Worm (Caenorhabditis elegans) whole organism, late embryonic: ENCODE results near the gene fbxa-219.

Source experiments
- F13H6.1 ChIP-seq: sonication (generic microtip); optimal IDR thresholded peaks from 2 replicates; lab custom pipeline; 2016; ENCODE audit warnings: missing genetic modification characterization, missing compliant biosample characterization
- K02D7.2 ChIP-seq: sonication (generic microtip); optimal IDR thresholded peaks from 2 replicates; lab custom pipeline; 2017; ENCODE audit warnings: mild to moderate bottlenecking, missing genetic modification characterization, missing compliant biosample characterization
- K09A11.1 ChIP-seq: sonication (generic microtip); optimal IDR thresholded peaks from 2 replicates; lab custom pipeline; 2017; ENCODE audit warnings: antibody characterized with exemption, mild to moderate bottlenecking, missing genetic modification characterization, missing compliant biosample characterization; ENCODE audit not compliant: insufficient read depth
- ahr-1 ChIP-seq: sonication (generic microtip); optimal IDR thresholded peaks from 2 replicates; lab custom pipeline; 2016; ENCODE audit warnings: missing genetic modification characterization, missing compliant biosample characterization
- ceh-14 ChIP-seq: sonication (generic microtip); optimal IDR thresholded peaks from 2 replicates; lab custom pipeline; 2016; ENCODE audit warnings: missing genotype, missing genetic modification characterization, missing compliant biosample characterization
- ceh-18 ChIP-seq: sonication (generic microtip); optimal IDR thresholded peaks from 2 replicates; lab custom pipeline; 2016; ENCODE audit warnings: missing genetic modification characterization, missing compliant biosample characterization
- ceh-19 ChIP-seq: fragments of 200-800 bp; sonication (Bioruptor generic); optimal IDR thresholded peaks from 2 replicates; lab custom pipeline; 2018; ENCODE audit warnings: mild to moderate bottlenecking, missing genetic modification characterization, missing compliant biosample characterization
- ceh-2 ChIP-seq: sonication (generic microtip); optimal IDR thresholded peaks from 2 replicates; lab custom pipeline; 2016; ENCODE audit warnings: missing genotype, missing genetic modification characterization, missing compliant biosample characterization
- ceh-22 ChIP-seq: sonication (generic microtip); optimal IDR thresholded peaks from 2 replicates; lab custom pipeline; 2017; ENCODE audit warnings: missing biosample characterization, missing genetic modification characterization
- ceh-34 ChIP-seq: sonication (generic microtip); optimal IDR thresholded peaks from 2 replicates; lab custom pipeline; 2016; ENCODE audit warnings: mild to moderate bottlenecking, missing genetic modification characterization, missing compliant biosample characterization
- ceh-48 ChIP-seq: sonication (generic microtip); optimal IDR thresholded peaks from 2 replicates; lab custom pipeline; 2016; ENCODE audit warnings: missing genetic modification characterization, inconsistent platforms, missing compliant biosample characterization
- elt-4 ChIP-seq: sonication (generic microtip); optimal IDR thresholded peaks from 2 replicates; lab custom pipeline; 2016; ENCODE audit warnings: missing genetic modification characterization, missing compliant biosample characterization
- ets-4 ChIP-seq: sonication (generic microtip); optimal IDR thresholded peaks from 2 replicates; lab custom pipeline; 2016; ENCODE audit warnings: missing genetic modification characterization, missing compliant biosample characterization
- fkh-10 ChIP-seq: fragments of 150-350 bp; optimal IDR thresholded peaks from 2 replicates; lab custom pipeline; 2014; ENCODE audit warnings: missing biosample characterization, missing genetic modification reagents, missing genetic modification characterization
- fkh-6 ChIP-seq: sonication (generic microtip); optimal IDR thresholded peaks from 2 replicates; lab custom pipeline; 2016; ENCODE audit warnings: missing genetic modification characterization, missing compliant biosample characterization
- gmeb-2 ChIP-seq: sonication (generic microtip); optimal IDR thresholded peaks from 2 replicates; lab custom pipeline; 2016; ENCODE audit warnings: missing genetic modification characterization, inconsistent platforms, missing compliant biosample characterization
- hlh-13 ChIP-seq: fragments of 200-800 bp; sonication (Bioruptor generic); optimal IDR thresholded peaks from 2 replicates; lab custom pipeline; 2018; ENCODE audit warnings: mild to moderate bottlenecking, missing genetic modification characterization, missing compliant biosample characterization
- hlh-15 ChIP-seq: sonication (generic microtip); optimal IDR thresholded peaks from 2 replicates; lab custom pipeline; 2016; ENCODE audit warnings: missing genetic modification characterization, missing compliant biosample characterization
- hlh-30 ChIP-seq: sonication (generic microtip); optimal IDR thresholded peaks from 2 replicates; lab custom pipeline; 2017; ENCODE audit warnings: antibody characterized with exemption, missing genetic modification characterization, missing compliant biosample characterization; ENCODE audit not compliant: insufficient read depth
- hlh-6 ChIP-seq: sonication (generic microtip); optimal IDR thresholded peaks from 2 replicates; lab custom pipeline; 2016; ENCODE audit warnings: missing genotype, missing genetic modification characterization, missing compliant biosample characterization
- nfya-1 ChIP-seq: sonication (generic microtip); optimal IDR thresholded peaks from 2 replicates; lab custom pipeline; 2017; ENCODE audit warnings: missing genetic modification characterization, mild to moderate bottlenecking, missing compliant biosample characterization, antibody characterized with exemption, moderate library complexity
- nhr-232 ChIP-seq: sonication (generic microtip); optimal IDR thresholded peaks from 2 replicates; lab custom pipeline; 2016; ENCODE audit warnings: missing genetic modification characterization, missing compliant biosample characterization
- pax-1 ChIP-seq: fragments of 150-350 bp; optimal IDR thresholded peaks from 2 replicates; lab custom pipeline; 2014; ENCODE audit warnings: missing biosample characterization, missing genetic modification characterization
- pha-2 ChIP-seq: sonication (generic microtip); optimal IDR thresholded peaks from 2 replicates; lab custom pipeline; 2017; ENCODE audit warnings: mild to moderate bottlenecking, missing genetic modification characterization, missing compliant biosample characterization
- pros-1 ChIP-seq: fragments of 150-350 bp; optimal IDR thresholded peaks from 2 replicates; lab custom pipeline; 2014; ENCODE audit warnings: missing biosample characterization, missing genetic modification reagents, missing genetic modification characterization
- ref-2 ChIP-seq: sonication (generic microtip); optimal IDR thresholded peaks from 2 replicates; lab custom pipeline; 2016; ENCODE audit warnings: missing genetic modification characterization, missing compliant biosample characterization
- rnt-1 ChIP-seq: sonication (generic microtip); optimal IDR thresholded peaks from 2 replicates; lab custom pipeline; 2016; ENCODE audit warnings: missing genetic modification characterization, missing compliant biosample characterization
- sdc-2 ChIP-seq: sonication (generic microtip); optimal IDR thresholded peaks from 2 replicates; lab custom pipeline; 2016; ENCODE audit warnings: missing genotype, missing genetic modification characterization, missing compliant biosample characterization
- tbx-2 ChIP-seq: sonication (generic microtip); optimal IDR thresholded peaks from 2 replicates; lab custom pipeline; 2016; ENCODE audit warnings: missing genetic modification characterization, missing compliant biosample characterization
- tbx-7 ChIP-seq: sonication (generic microtip); optimal IDR thresholded peaks from 2 replicates; lab custom pipeline; 2016; ENCODE audit warnings: missing genotype, missing genetic modification characterization, missing compliant biosample characterization
- ttx-3 ChIP-seq: sonication (generic microtip); optimal IDR thresholded peaks from 2 replicates; lab custom pipeline; 2016; ENCODE audit warnings: missing genetic modification reagents, missing genetic modification characterization, missing compliant biosample characterization
- unc-3 ChIP-seq, 2 experiments: fragments of 200-800 bp in 1 of 2; sonication (Bioruptor generic) in 1 of 2; sonication (generic microtip) in 1 of 2; conservative IDR thresholded peaks in 1 of 2; optimal IDR thresholded peaks in 1 of 2; 2 replicates each; pipeline versions ENCODE4 v1.3.6 to Lab custom; 2016 to 2022; ENCODE audit warnings: missing compliant biosample characterization in 2 of 2, missing genetic modification characterization in 2 of 2, missing genetic modification reagents in 1 of 2
- zip-5 ChIP-seq: sonication (generic microtip); optimal IDR thresholded peaks from 2 replicates; lab custom pipeline; 2016; ENCODE audit warnings: missing genetic modification characterization, missing compliant biosample characterization

Gene fbxa-219

DNA sequence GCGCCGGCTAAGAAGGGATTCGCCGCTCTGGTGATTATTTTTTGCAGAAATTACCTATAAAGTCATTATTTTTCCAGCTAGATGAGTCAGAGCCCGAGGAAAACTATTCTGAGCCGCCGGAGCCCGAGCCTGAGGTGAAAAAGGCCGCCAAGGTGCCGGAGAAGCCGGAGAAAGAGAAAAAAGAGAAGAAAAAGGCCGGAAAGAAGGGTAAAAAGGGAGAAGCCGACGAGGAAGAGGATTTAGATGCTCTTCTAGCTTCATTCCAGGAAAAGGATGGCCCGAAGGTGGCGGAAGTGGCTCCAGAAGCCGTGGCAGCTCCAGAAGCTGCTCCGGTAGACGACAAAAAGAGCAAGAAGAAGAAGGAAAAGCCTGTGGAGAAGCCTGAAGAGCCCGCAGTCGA, 23.5 kb downstream of the fbxa-219 start:
- TF ChIP-seq nfya-1 (tag; lab: Kevin White, UChicago) (no peak), F13H6.1 (no peak), ceh-19 (GFP tag; lab: Kevin White, UChicago) (no peak), hlh-13 (GFP tag; lab: Kevin White, UChicago) (no peak), gmeb-2 (tag; lab: Kevin White, UChicago) (no peak), tbx-2 (no peak), fkh-10 (GFP tag; lab: Kevin White, UChicago) (no peak), ceh-22 (tag; lab: Kevin White, UChicago) (no peak), K02D7.2 (no peak), hlh-15 (tag; lab: Kevin White, UChicago) (no peak), ceh-14 (tag; lab: Kevin White, UChicago) (no peak), ceh-34 (tag; lab: Kevin White, UChicago) (no peak), unc-3 (GFP tag; conservative IDR thresholded peaks at IDR 0.05; lab: Robert Waterston, UW) (no peak), unc-3 (tag; optimal IDR thresholded peaks at IDR 0.05; lab: Kevin White, UChicago) (no peak), rnt-1 (tag; lab: Kevin White, UChicago) (no peak), ceh-18 (tag; lab: Kevin White, UChicago) (no peak), pros-1 (tag; lab: Kevin White, UChicago) (no peak), fkh-6 (tag; lab: Kevin White, UChicago) (no peak)

DNA sequence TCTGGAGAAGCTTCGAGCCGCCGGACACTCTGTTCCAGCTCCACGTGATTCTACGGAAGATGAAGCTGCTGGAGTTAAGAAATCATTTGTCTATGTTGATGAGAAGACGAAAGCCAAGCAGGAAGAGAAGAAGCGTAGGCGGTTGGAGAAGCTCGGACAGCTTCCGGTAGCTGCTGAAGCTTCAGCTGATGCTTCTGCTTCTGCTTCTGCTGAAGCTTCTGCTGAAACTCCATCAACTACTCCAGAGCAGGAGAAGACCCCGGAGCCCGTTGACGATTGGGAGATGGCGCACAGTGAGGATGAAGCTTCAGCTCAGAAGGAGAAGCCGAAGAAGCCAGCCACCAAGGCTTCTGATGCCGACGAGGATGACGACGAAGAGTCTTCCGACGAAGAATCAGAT, 25.2 kb downstream of the fbxa-219 start:
- TF ChIP-seq pax-1 (tag; lab: Kevin White, UChicago) (no peak), tbx-7 (tag; lab: Kevin White, UChicago) (no peak), ceh-2 (tag; lab: Kevin White, UChicago) (no peak), nfya-1 (tag; lab: Kevin White, UChicago) (no peak), sdc-2 (tag; lab: Kevin White, UChicago) (no peak), hlh-6 (tag; lab: Kevin White, UChicago) (no peak), hlh-30 (tag; lab: Kevin White, UChicago) (no peak), ref-2 (no peak), ceh-18 (tag; lab: Kevin White, UChicago) (no peak)
- TF ChIP-seq, all 69 proteins: peak for 0

DNA sequence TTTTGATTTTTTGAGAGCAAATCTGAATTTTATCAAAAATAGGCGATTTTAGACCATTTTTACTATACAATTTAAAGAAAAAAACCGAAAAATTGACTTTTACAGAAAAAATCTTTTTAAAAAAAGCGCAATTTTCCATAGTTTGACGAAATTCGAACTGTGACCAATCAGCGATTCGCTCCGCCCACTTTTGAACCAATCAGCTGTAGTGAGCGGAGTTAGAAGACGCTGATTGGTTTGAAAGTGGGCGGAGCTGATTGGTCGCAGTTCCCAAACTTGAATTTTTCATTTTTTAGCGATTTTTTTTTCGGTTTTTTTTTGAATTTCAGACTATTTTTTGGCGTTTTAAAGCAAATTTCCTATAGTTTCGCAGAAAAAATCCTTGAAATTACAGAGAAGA, 33.5 kb downstream of the fbxa-219 start:
- TF ChIP-seq hlh-13 (GFP tag; lab: Kevin White, UChicago) (no peak), zip-5 (tag; lab: Kevin White, UChicago) (no peak), F13H6.1 (no peak), ttx-3 (tag; lab: Kevin White, UChicago) (no peak), pha-2 (no peak), nfya-1 (tag; lab: Kevin White, UChicago) (peak; percentile 89), ahr-1 (tag; lab: Kevin White, UChicago) (no peak), ceh-34 (tag; lab: Kevin White, UChicago) (no peak)

ce11 chrIII:2328612-2329011, 37.4 kb downstream of the fbxa-219 start:
- TF ChIP-seq fkh-10 (GFP tag; lab: Kevin White, UChicago): no peak
- TF ChIP-seq nhr-232 (tag; lab: Kevin White, UChicago): no peak
- TF ChIP-seq ceh-48 (tag; lab: Kevin White, UChicago): peak; percentile 60

ce11 chrIII:2329336-2329735, 38.1 kb downstream of the fbxa-219 start, which contains the start of gene Y54F10BM.12:
Gene Y54F10BM.12, minus strand, starts transcription at chrIII:2329679.
- no peak for TF ChIP-seq rnt-1 (tag; lab: Kevin White, UChicago)
- TF ChIP-seq elt-4 (tag; lab: Kevin White, UChicago): no peak
- TF ChIP-seq ceh-34 (tag; lab: Kevin White, UChicago): peak; percentile 7
- no peak for TF ChIP-seq hlh-13 (GFP tag; lab: Kevin White, UChicago)
- TF ChIP-seq, all 69 proteins: peak for 1

DNA sequence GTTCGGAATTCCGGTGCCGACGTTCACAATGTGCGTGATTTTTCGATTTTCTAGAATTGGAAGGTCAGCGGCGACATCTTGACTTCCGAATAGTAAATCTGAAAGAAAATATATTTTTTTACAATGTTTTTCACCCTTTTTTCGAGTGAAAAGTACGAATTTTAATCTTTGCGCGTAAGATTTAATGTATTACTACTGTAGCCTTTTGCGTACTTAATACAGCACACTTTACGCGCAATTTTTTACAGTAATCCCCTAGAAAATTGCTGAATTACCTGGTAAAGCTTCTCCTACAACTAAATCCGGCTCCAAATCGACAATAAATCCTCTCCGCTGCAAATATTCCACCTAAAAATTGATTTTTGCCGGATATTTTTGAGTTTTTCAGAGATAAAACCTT, 39.2 kb downstream of the fbxa-219 start:
- TF ChIP-seq ets-4: no peak
- no peak for TF ChIP-seq K09A11.1
